Fruit fly (Drosophila melanogaster) whole organism, embryonic: ENCODE data around the gene CG32625.

Source experiments
- ATbp ChIP-seq: fragments of 200-800 bp; sonication (Bioruptor generic); optimal IDR thresholded peaks from 2 replicates; lab custom pipeline; 2017; ENCODE audit warnings: missing biosample characterization, mild to moderate bottlenecking, missing genetic modification characterization, missing genetic modification reagents
- Antp ChIP-seq: fragments of 200-800 bp; sonication (Bioruptor generic); optimal IDR thresholded peaks from 3 replicates; lab custom pipeline; 2016; ENCODE audit warnings: missing biosample characterization, missing genetic modification characterization
- Blimp-1 ChIP-seq: fragments of 200-800 bp; sonication (Bioruptor generic); optimal IDR thresholded peaks from 3 replicates; lab custom pipeline; 2018; ENCODE audit warnings: missing biosample characterization, missing genetic modification characterization, mild to moderate bottlenecking, moderate library complexity, missing genetic modification reagents
- CG10543 ChIP-seq: fragments of 200-800 bp; sonication (Bioruptor generic); optimal IDR thresholded peaks from 3 replicates; lab custom pipeline; 2017; ENCODE audit warnings: missing biosample characterization, mild to moderate bottlenecking, missing genetic modification characterization, moderate library complexity
- CG11504 ChIP-seq: fragments of 200-800 bp; sonication (Bioruptor generic); optimal IDR thresholded peaks from 3 replicates; lab custom pipeline; 2019; ENCODE audit warnings: missing biosample characterization, mild to moderate bottlenecking, missing genetic modification characterization, moderate library complexity
- CG12071 ChIP-seq: fragments of 200-800 bp; sonication (Bioruptor generic); optimal IDR thresholded peaks from 3 replicates; lab custom pipeline; 2018; ENCODE audit warnings: missing biosample characterization, mild to moderate bottlenecking, missing genetic modification characterization
- CG14965 ChIP-seq: fragments of 200-800 bp; sonication (Bioruptor generic); optimal IDR thresholded peaks from 2 replicates; lab custom pipeline; 2016; ENCODE audit warnings: missing biosample characterization, missing genetic modification characterization, borderline replicate concordance
- CG15011 ChIP-seq: fragments of 200-800 bp; sonication (Bioruptor generic); optimal IDR thresholded peaks from 3 replicates; lab custom pipeline; 2018; ENCODE audit warnings: missing biosample characterization, mild to moderate bottlenecking, missing genetic modification characterization
- CG1602 ChIP-seq: fragments of 200-800 bp; sonication (Bioruptor generic); optimal IDR thresholded peaks from 3 replicates; lab custom pipeline; 2016; ENCODE audit warnings: missing biosample characterization, missing genetic modification characterization
- CG2875 ChIP-seq: fragments of 200-800 bp; sonication (Bioruptor generic); optimal IDR thresholded peaks from 2 replicates; lab custom pipeline; 2017; ENCODE audit warnings: missing biosample characterization, mild to moderate bottlenecking, missing genetic modification characterization, missing genetic modification reagents
- CG34422 ChIP-seq: fragments of 200-800 bp; sonication (Bioruptor generic); IDR thresholded peaks from 3 replicates; pipeline ENCODE4 v1.3.6; 2022; ENCODE audit warnings: missing biosample characterization, missing genetic modification characterization
- CG3726 ChIP-seq: fragments of 200-800 bp; sonication (Bioruptor generic); IDR thresholded peaks from 3 replicates; pipeline ENCODE4, ENCODE4 v1.3.6; 2022; ENCODE audit warnings: missing biosample characterization, missing genetic modification characterization
- CG4404 ChIP-seq: fragments of 200-800 bp; sonication (Bioruptor generic); IDR thresholded peaks from 2 replicates; pipeline ENCODE4 v1.3.6; 2022; ENCODE audit warnings: missing biosample characterization, missing genetic modification characterization
- CG7556 ChIP-seq: fragments of 200-800 bp; sonication (Bioruptor generic); optimal IDR thresholded peaks from 2 replicates; lab custom pipeline; 2017; ENCODE audit warnings: missing biosample characterization, mild to moderate bottlenecking, missing genetic modification characterization
- CG7928 ChIP-seq: fragments of 200-800 bp; sonication (Bioruptor generic); optimal IDR thresholded peaks from 2 replicates; lab custom pipeline; 2017; ENCODE audit warnings: missing biosample characterization, mild to moderate bottlenecking, missing genetic modification characterization
- CG9876 ChIP-seq: fragments of 200-800 bp; sonication (Bioruptor generic); optimal IDR thresholded peaks from 2 replicates; lab custom pipeline; 2016; ENCODE audit warnings: missing biosample characterization, missing genetic modification characterization
- CoRest ChIP-seq: fragments of 200-800 bp; sonication (Bioruptor generic); optimal IDR thresholded peaks from 3 replicates; lab custom pipeline; 2018; ENCODE audit warnings: missing biosample characterization, mild to moderate bottlenecking, missing genetic modification characterization, moderate library complexity
- Dll ChIP-seq: fragments of 200-800 bp; sonication (Bioruptor generic); IDR thresholded peaks from 4 replicates; pipeline ENCODE4 v1.3.6; 2022; ENCODE audit warnings: missing biosample characterization, missing genetic modification characterization; ENCODE audit not compliant: partially characterized antibody
- ERR ChIP-seq: fragments of 200-800 bp; sonication (Bioruptor generic); optimal IDR thresholded peaks from 2 replicates; lab custom pipeline; 2016; ENCODE audit warnings: missing biosample characterization, missing genetic modification characterization
- Gsc ChIP-seq: fragments of 200-800 bp; sonication (Bioruptor generic); IDR thresholded peaks from 2 replicates; pipeline ENCODE4 v1.3.6; 2022; ENCODE audit warnings: missing biosample characterization, missing genetic modification characterization
- HLH3B ChIP-seq: fragments of 200-800 bp; sonication (Bioruptor generic); IDR thresholded peaks from 2 replicates; pipeline ENCODE4 v1.3.6; 2022; ENCODE audit warnings: missing biosample characterization, missing genetic modification characterization
- HLH54F ChIP-seq: fragments of 200-800 bp; sonication (Bioruptor generic); optimal IDR thresholded peaks from 3 replicates; lab custom pipeline; 2016; ENCODE audit warnings: missing biosample characterization, missing genetic modification characterization
- MESR4 ChIP-seq: fragments of 200-800 bp; sonication (Bioruptor generic); optimal IDR thresholded peaks from 2 replicates; lab custom pipeline; 2018; ENCODE audit warnings: missing biosample characterization, mild to moderate bottlenecking, missing genetic modification characterization, moderate library complexity
- NfI ChIP-seq: fragments of 200-800 bp; sonication (Bioruptor generic); optimal IDR thresholded peaks from 3 replicates; lab custom pipeline; 2018; ENCODE audit warnings: missing biosample characterization, mild to moderate bottlenecking, missing genetic modification characterization, moderate library complexity
- Spps ChIP-seq: fragments of 200-800 bp; sonication (Bioruptor generic); optimal IDR thresholded peaks from 2 replicates; lab custom pipeline; 2018; ENCODE audit warnings: missing biosample characterization, mild to moderate bottlenecking, missing genetic modification characterization
- Tbp ChIP-seq: fragments of >200 bp; optimal IDR thresholded peaks from 2 replicates; lab custom pipeline; 2018; ENCODE audit warnings: missing biosample characterization, missing genetic modification characterization
- ac ChIP-seq: fragments of 200-800 bp; sonication (Bioruptor generic); optimal IDR thresholded peaks from 3 replicates; lab custom pipeline; 2017; ENCODE audit warnings: missing biosample characterization, mild to moderate bottlenecking, missing genetic modification characterization
- ase ChIP-seq: fragments of 200-800 bp; sonication (Bioruptor generic); IDR thresholded peaks from 3 replicates; pipeline ENCODE4 v1.3.6; 2022; ENCODE audit warnings: missing biosample characterization, missing genetic modification characterization
- chm ChIP-seq: fragments of 200-800 bp; sonication (Bioruptor generic); IDR thresholded peaks from 2 replicates; pipeline ENCODE4 v1.3.6; 2022; ENCODE audit warnings: missing biosample characterization, missing genetic modification characterization
- ci ChIP-seq: fragments of 200-800 bp; sonication (Bioruptor generic); IDR thresholded peaks from 3 replicates; pipeline ENCODE4 v1.3.6; 2022; ENCODE audit warnings: missing biosample characterization, missing genetic modification characterization
- dm ChIP-seq: fragments of 200-800 bp; sonication (Bioruptor generic); optimal IDR thresholded peaks from 3 replicates; lab custom pipeline; 2016; ENCODE audit warnings: missing biosample characterization, missing genetic modification characterization
- dpn ChIP-seq, 2 experiments: fragments of 200-800 bp; sonication (Bioruptor generic); optimal IDR thresholded peaks; 3 replicates each; lab custom pipeline; 2016; ENCODE audit warnings: missing biosample characterization in 2 of 2, missing genetic modification characterization in 2 of 2
- gsb-n ChIP-seq: fragments of 200-800 bp; sonication (Bioruptor generic); optimal IDR thresholded peaks from 3 replicates; lab custom pipeline; 2018; ENCODE audit warnings: missing biosample characterization, mild to moderate bottlenecking, missing genetic modification characterization
- gt ChIP-seq: fragments of 200-800 bp; sonication (Bioruptor generic); IDR thresholded peaks from 2 replicates; pipeline ENCODE4 v1.3.6; 2022; ENCODE audit warnings: missing biosample characterization, missing genetic modification characterization
- lab ChIP-seq: fragments of 200-800 bp; sonication (Bioruptor generic); optimal IDR thresholded peaks from 3 replicates; lab custom pipeline; 2017; ENCODE audit warnings: missing biosample characterization, missing genetic modification characterization, mild to moderate bottlenecking, moderate library complexity, missing genetic modification reagents
- lola ChIP-seq, 3 experiments: fragments of >200 bp in 2 of 3; fragments of 200-800 bp in 1 of 3; sonication (Bioruptor generic) in 1 of 3; optimal IDR thresholded peaks; 2 replicates each; lab custom pipeline; 2017 to 2019; ENCODE audit warnings: missing biosample characterization in 3 of 3, missing genetic modification characterization in 3 of 3, mild to moderate bottlenecking in 1 of 3, moderate library complexity in 1 of 3
- maf-S ChIP-seq: fragments of 200-800 bp; sonication (Bioruptor generic); optimal IDR thresholded peaks from 2 replicates; lab custom pipeline; 2016; ENCODE audit warnings: missing biosample characterization, missing genetic modification characterization
- mam ChIP-seq: fragments of 200-800 bp; sonication (Bioruptor generic); optimal IDR thresholded peaks from 3 replicates; lab custom pipeline; 2016; ENCODE audit warnings: missing biosample characterization, missing genetic modification characterization
- odd ChIP-seq: fragments of 200-800 bp; sonication (Bioruptor generic); optimal IDR thresholded peaks from 2 replicates; lab custom pipeline; 2017; ENCODE audit warnings: missing biosample characterization, mild to moderate bottlenecking, missing genetic modification characterization
- peb ChIP-seq: fragments of 200-800 bp; sonication (Bioruptor generic); IDR thresholded peaks from 2 replicates; pipeline ENCODE4 v1.3.6; 2022; ENCODE audit warnings: missing biosample characterization, missing genetic modification characterization
- pho ChIP-seq: fragments of 200-800 bp; sonication (Bioruptor generic); optimal IDR thresholded peaks from 2 replicates; lab custom pipeline; 2016; ENCODE audit warnings: missing biosample characterization, missing genetic modification characterization
- prd ChIP-seq, 3 experiments: fragments of >200 bp in 2 of 3; fragments of 200-800 bp in 1 of 3; sonication (Bioruptor generic) in 1 of 3; optimal IDR thresholded peaks in 2 of 3; IDR thresholded peaks in 1 of 3; 2 replicates in 2 of 3; 3 replicates in 1 of 3; pipeline versions ENCODE4 v1.3.6 to Lab custom; 2017 to 2022; ENCODE audit warnings: missing biosample characterization in 1 of 3, missing genetic modification characterization in 1 of 3
- rib ChIP-seq: fragments of 200-800 bp; sonication (Bioruptor generic); IDR thresholded peaks from 2 replicates; pipeline ENCODE4 v1.3.6; 2022; ENCODE audit warnings: missing biosample characterization, missing genetic modification characterization
- ro ChIP-seq: fragments of 200-800 bp; sonication (Bioruptor generic); IDR thresholded peaks from 2 replicates; pipeline ENCODE4 v1.3.6; 2022; ENCODE audit warnings: missing biosample characterization, missing genetic modification characterization
- sens ChIP-seq: fragments of 200-800 bp; sonication (Bioruptor generic); peaks from one replicate; lab custom pipeline; 2016; ENCODE audit warnings: missing biosample characterization, missing genetic modification characterization
- sens-2 ChIP-seq: fragments of 200-800 bp; sonication (Bioruptor generic); IDR thresholded peaks from 2 replicates; pipeline ENCODE4 v1.3.6; 2022; ENCODE audit warnings: missing biosample characterization, missing genetic modification characterization
- seq ChIP-seq: fragments of 200-800 bp; sonication (Bioruptor generic); IDR thresholded peaks from 2 replicates; pipeline ENCODE4 v1.3.6; 2022; ENCODE audit warnings: missing biosample characterization, missing genetic modification characterization
- sim ChIP-seq: fragments of 200-800 bp; sonication (Bioruptor generic); IDR thresholded peaks from 2 replicates; pipeline ENCODE4 v1.3.6; 2022; ENCODE audit warnings: missing biosample characterization, missing genetic modification characterization
- tgo ChIP-seq: fragments of 200-800 bp; sonication (Bioruptor generic); IDR thresholded peaks from 3 replicates; pipeline ENCODE4 v1.3.6; 2022; ENCODE audit warnings: missing biosample characterization, missing genetic modification characterization
- wor ChIP-seq: fragments of 200-800 bp; sonication (Bioruptor generic); IDR thresholded peaks from 2 replicates; pipeline ENCODE4 v1.3.6; 2022; ENCODE audit warnings: missing biosample characterization, missing genetic modification characterization
- zfh2 ChIP-seq: fragments of 200-800 bp; sonication (Bioruptor generic); optimal IDR thresholded peaks from 2 replicates; lab custom pipeline; 2016; ENCODE audit warnings: missing biosample characterization, missing genetic modification characterization

CG32625 gene

DNA sequence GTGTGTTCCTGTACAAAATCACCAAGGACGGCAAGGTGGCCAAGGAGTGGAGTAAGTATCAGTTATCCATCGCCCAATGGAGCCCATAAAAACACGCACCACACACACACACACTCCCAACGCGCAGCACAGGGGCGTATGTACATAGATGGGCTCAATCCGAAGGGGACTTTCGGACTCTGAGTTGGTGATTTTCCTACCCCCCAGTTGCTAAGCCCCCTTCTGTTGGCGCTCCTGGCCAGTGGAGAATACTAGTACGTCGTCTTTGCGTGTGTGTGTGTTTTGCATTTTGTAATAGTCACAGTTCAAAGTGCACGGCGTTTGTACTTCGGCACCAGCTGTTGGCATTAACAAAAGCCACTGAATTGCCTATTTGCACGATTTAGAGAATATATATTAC, 16.6 kb downstream of the CG32625 start (continued):
- TF ChIP-seq CG15011 (peak; percentile 45), sim (GFP tag; lab: Robert Waterston, UW) (no peak), zfh2 (GFP tag; lab: Kevin White, UChicago) (peak; percentile 86), ac (GFP tag; lab: Kevin White, UChicago) (no peak), maf-S (GFP tag; lab: Kevin White, UChicago) (peak; percentile 68), gt (GFP tag; lab: Robert Waterston, UW) (peak; percentile 51; the same call in 1 of the 2 replicates), CG34422 (GFP tag; lab: Robert Waterston, UW) (peak; percentile 75), MESR4 (GFP tag; lab: Kevin White, UChicago) (peak; percentile 32), wor (GFP tag; lab: Robert Waterston, UW) (peak; percentile 29; the same call in 1 of the 2 replicates), gsb-n (peak; percentile 1), sens (peak; percentile 88), CG3726 (peak; percentile 21; the same call in 1 of the 3 replicates), seq (GFP tag; lab: Robert Waterston, UW) (peak; percentile 70), dpn (GFP tag; optimal IDR thresholded peaks at IDR 0.05; lab: Kevin White, UChicago) (peak; percentile 69 to 89), CG7928 (GFP tag; lab: Kevin White, UChicago) (no peak), ro (no peak), Dll (GFP tag; lab: Robert Waterston, UW) (no peak), CG9876 (peak; percentile 60), ATbp (GFP tag; lab: Kevin White, UChicago) (peak; percentile 80), Spps (tag; lab: Kevin White, UChicago) (no peak), mam (GFP tag; lab: Kevin White, UChicago) (peak; percentile 74), CG10543 (GFP tag; lab: Kevin White, UChicago) (peak; percentile 83), lola (GFP tag; optimal IDR thresholded peaks at IDR 0.05; lab: Kevin White, UChicago) (peak in 1 of 3 experiments; percentile 28), dm (peak; percentile 46), HLH54F (GFP tag; lab: Kevin White, UChicago) (peak; percentile 84), Blimp-1 (GFP tag; lab: Kevin White, UChicago) (peak; percentile 64), pho (GFP tag; lab: Kevin White, UChicago) (peak; percentile 48), ci (GFP tag; lab: Robert Waterston, UW) (peak; percentile 89), ase (peak; percentile 65; the same call in 2 of the 3 replicates), CG2875 (GFP tag; lab: Kevin White, UChicago) (peak; percentile 47), Gsc (GFP tag; lab: Robert Waterston, UW) (no peak), CG14965 (GFP tag; lab: Kevin White, UChicago) (no peak)

DNA sequence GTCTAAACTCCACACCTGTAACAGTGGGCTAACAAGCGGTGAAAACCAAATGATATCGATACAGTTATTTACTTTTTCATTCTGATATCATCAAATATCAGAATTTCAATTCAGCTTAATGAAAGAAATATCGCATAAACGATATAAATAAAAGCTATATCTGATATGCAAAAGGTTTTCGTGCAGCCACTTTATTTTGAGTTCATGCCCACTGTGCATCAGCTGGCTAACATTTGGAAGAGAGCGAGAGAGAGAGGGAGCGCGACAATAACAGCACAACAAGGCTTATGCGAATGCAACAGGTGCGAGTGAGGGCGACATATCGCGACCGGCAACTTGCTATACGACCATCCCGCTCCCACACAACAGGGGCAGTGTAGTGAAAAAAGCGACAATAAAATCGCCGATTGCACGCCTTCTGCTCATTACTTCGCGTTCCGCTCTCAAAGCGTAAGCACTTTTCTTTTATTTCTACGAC, 17.2 kb downstream of the CG32625 start, which contains the start of gene CG11151:
Gene CG11151, plus strand, starts transcription at position 334 of the 478 bp plus-strand sequence.
- TF ChIP-seq Tbp (no peak), Antp (GFP tag; lab: Kevin White, UChicago) (peak; percentile 98), CG11504 (peak; percentile 96), CG7556 (GFP tag; lab: Kevin White, UChicago) (peak; percentile 96), prd (optimal IDR thresholded peaks at IDR 0.05; lab: Kevin White, UChicago) (no peak), prd (GFP tag; IDR thresholded peaks at IDR 0.05; lab: Robert Waterston, UW) (peak; percentile 97), CoRest (peak; percentile 97), odd (GFP tag; lab: Kevin White, UChicago) (peak; percentile 94), tgo (GFP tag; lab: Robert Waterston, UW) (peak; percentile 96), CG1602 (GFP tag; lab: Kevin White, UChicago) (peak; percentile 96), peb (peak; percentile 93), NfI (GFP tag; lab: Kevin White, UChicago) (peak; percentile 96), sens-2 (GFP tag; lab: Robert Waterston, UW) (peak; percentile 87), chm (GFP tag; lab: Robert Waterston, UW) (peak; percentile 94), ERR (peak; percentile 94), CG4404 (GFP tag; lab: Robert Waterston, UW) (peak; percentile 91), CG12071 (GFP tag; lab: Kevin White, UChicago) (peak; percentile 98), HLH3B (GFP tag; lab: Robert Waterston, UW) (peak; percentile 95), rib (GFP tag; lab: Robert Waterston, UW) (peak; percentile 90), lab (peak; percentile 98)
